Worm (Caenorhabditis elegans) whole organism, L4 larva: ENCODE data around the gene C25H3.7.
A peak's percentile ranks its signal among the peaks of the same experiment; 100 is the strongest.

Experiments
- F44E2.7 ChIP-seq: fragments of 200-800 bp; sonication (Bioruptor generic); IDR thresholded peaks from 2 replicates; pipeline ENCODE4 v2.1.2; 2022; ENCODE audit warnings: missing genetic modification characterization, missing compliant biosample characterization
- Y75B8A.6 ChIP-seq: fragments of 200-800 bp; sonication (Bioruptor generic); IDR thresholded peaks from 2 replicates; pipeline ENCODE4 v1.3.6; 2022; ENCODE audit warnings: missing genetic modification reagents, missing genetic modification characterization, missing compliant biosample characterization
- ZK546.5 ChIP-seq, 2 experiments: sonication (generic microtip); optimal IDR thresholded peaks; 2 replicates each; lab custom pipeline; 2017; ENCODE audit warnings: missing biosample characterization in 2 of 2, missing genetic modification characterization in 2 of 2
- aha-1 ChIP-seq: fragments of 150-350 bp; peaks from one replicate; lab custom pipeline; 2014; ENCODE audit warnings: missing biosample characterization, missing genetic modification characterization
- ceh-20 ChIP-seq: fragments of 200-800 bp; sonication (Bioruptor generic); IDR thresholded peaks from 2 replicates; pipeline ENCODE4 v1.3.6; 2022; ENCODE audit warnings: missing genetic modification reagents, missing genetic modification characterization, missing compliant biosample characterization
- ceh-32 ChIP-seq: sonication (generic microtip); optimal IDR thresholded peaks from 2 replicates; lab custom pipeline; 2016; ENCODE audit warnings: mild to moderate bottlenecking, missing genetic modification characterization, missing compliant biosample characterization; ENCODE audit not compliant: poor library complexity
- dmd-6 ChIP-seq: fragments of 200-800 bp; sonication (Bioruptor generic); IDR thresholded peaks from 2 replicates; pipeline ENCODE4 v1.3.6; 2022; ENCODE audit warnings: missing genetic modification reagents, missing genetic modification characterization, missing compliant biosample characterization
- dpl-1 ChIP-seq: fragments of 150-350 bp; optimal IDR thresholded peaks from 2 replicates; lab custom pipeline; 2014; ENCODE audit warnings: missing biosample characterization, missing genetic modification reagents, missing genetic modification characterization
- fkh-10 ChIP-seq: fragments of 150-350 bp; optimal IDR thresholded peaks from 2 replicates; lab custom pipeline; 2014; ENCODE audit warnings: missing biosample characterization, missing genetic modification reagents, missing genetic modification characterization
- fos-1 ChIP-seq: fragments of 150-350 bp; optimal IDR thresholded peaks from 2 replicates; lab custom pipeline; 2014; ENCODE audit warnings: missing biosample characterization, missing genetic modification characterization
- hif-1 ChIP-seq, 2 experiments: sonication (generic microtip); optimal IDR thresholded peaks; 2 replicates each; lab custom pipeline; 2016 to 2017; ENCODE audit warnings: missing compliant biosample characterization in 2 of 2, missing genetic modification characterization in 2 of 2, missing genetic modification reagents in 2 of 2, missing genotype in 2 of 2, mild to moderate bottlenecking in 1 of 2
- hlh-30 ChIP-seq: sonication (generic microtip); optimal IDR thresholded peaks from 2 replicates; lab custom pipeline; 2017; ENCODE audit warnings: antibody characterized with exemption, mild to moderate bottlenecking, missing genetic modification characterization, missing compliant biosample characterization; ENCODE audit not compliant: insufficient read depth
- hmg-1.1 ChIP-seq: fragments of 200-800 bp; sonication (Bioruptor generic); IDR thresholded peaks from 2 replicates; pipeline ENCODE4 v1.3.6; 2022; ENCODE audit warnings: missing genetic modification reagents, missing genetic modification characterization, missing compliant biosample characterization
- jun-1 ChIP-seq: fragments of 150-350 bp; optimal IDR thresholded peaks from 2 replicates; lab custom pipeline; 2014; ENCODE audit warnings: missing biosample characterization, missing genetic modification reagents, missing genetic modification characterization
- lin-38 ChIP-seq: fragments of 200-800 bp; sonication (Bioruptor generic); IDR thresholded peaks from 2 replicates; pipeline ENCODE4 v1.3.6; 2022; ENCODE audit warnings: missing genetic modification reagents, missing genetic modification characterization, missing compliant biosample characterization
- lin-39 ChIP-seq: fragments of 150-350 bp; optimal IDR thresholded peaks from 2 replicates; lab custom pipeline; 2014; ENCODE audit warnings: missing biosample characterization, missing genetic modification reagents, missing genetic modification characterization
- lir-3 ChIP-seq: sonication (generic microtip); optimal IDR thresholded peaks from 2 replicates; lab custom pipeline; 2016; ENCODE audit warnings: mild to moderate bottlenecking, missing genetic modification characterization, missing compliant biosample characterization
- lsy-2 ChIP-seq, 2 experiments: fragments of 150-350 bp in 1 of 2; sonication (generic microtip) in 1 of 2; optimal IDR thresholded peaks; 2 replicates each; lab custom pipeline; 2014 to 2017; ENCODE audit warnings: missing biosample characterization in 2 of 2, missing genetic modification characterization in 2 of 2
- mdl-1 ChIP-seq, 2 experiments: fragments of 150-350 bp in 1 of 2; sonication (generic microtip) in 1 of 2; optimal IDR thresholded peaks; 2 replicates each; lab custom pipeline; 2014 to 2017; ENCODE audit warnings: missing biosample characterization in 2 of 2, missing genetic modification characterization in 2 of 2
- mes-2 ChIP-seq: sonication (generic microtip); optimal IDR thresholded peaks from 2 replicates; lab custom pipeline; 2016; ENCODE audit warnings: missing genotype, mild to moderate bottlenecking, missing genetic modification characterization, missing compliant biosample characterization; ENCODE audit not compliant: poor library complexity, severe bottlenecking
- nhr-10 ChIP-seq: fragments of 150-350 bp; optimal IDR thresholded peaks from 2 replicates; lab custom pipeline; 2014; ENCODE audit warnings: missing biosample characterization, missing genetic modification characterization
- nhr-28 ChIP-seq: fragments of 150-350 bp; optimal IDR thresholded peaks from 2 replicates; lab custom pipeline; 2014; ENCODE audit warnings: missing biosample characterization, missing genetic modification characterization
- nhr-6 ChIP-seq: fragments of 150-350 bp; optimal IDR thresholded peaks from 2 replicates; lab custom pipeline; 2014; ENCODE audit warnings: missing biosample characterization, missing genetic modification characterization
- nhr-76 ChIP-seq: fragments of 150-350 bp; optimal IDR thresholded peaks from 2 replicates; lab custom pipeline; 2014; ENCODE audit warnings: missing biosample characterization, missing genetic modification characterization
- nhr-77 ChIP-seq: fragments of 150-350 bp; optimal IDR thresholded peaks from 2 replicates; lab custom pipeline; 2014; ENCODE audit warnings: missing biosample characterization, missing genetic modification characterization
- pqm-1 ChIP-seq: sonication (generic microtip); optimal IDR thresholded peaks from 2 replicates; lab custom pipeline; 2017; ENCODE audit warnings: missing biosample characterization, missing genetic modification characterization
- rbr-2 ChIP-seq: sonication (generic microtip); optimal IDR thresholded peaks from 2 replicates; lab custom pipeline; 2016; ENCODE audit warnings: missing genotype, missing genetic modification characterization, missing compliant biosample characterization
- saeg-2 ChIP-seq: fragments of 200-800 bp; sonication (Bioruptor generic); IDR thresholded peaks from 2 replicates; pipeline ENCODE4 v1.3.6; 2022; ENCODE audit warnings: missing genetic modification reagents, missing genetic modification characterization, missing compliant biosample characterization
- set-16 ChIP-seq: fragments of 200-800 bp; sonication (Bioruptor generic); IDR thresholded peaks from 2 replicates; pipeline ENCODE4 v1.3.6; 2022; ENCODE audit warnings: missing genetic modification reagents, missing genetic modification characterization, missing compliant biosample characterization
- vab-7 ChIP-seq: fragments of 200-800 bp; sonication (Bioruptor generic); IDR thresholded peaks from 2 replicates; pipeline ENCODE4 v1.3.6; 2022; ENCODE audit warnings: missing genetic modification reagents, missing genetic modification characterization, missing compliant biosample characterization

Gene C25H3.7

DNA sequence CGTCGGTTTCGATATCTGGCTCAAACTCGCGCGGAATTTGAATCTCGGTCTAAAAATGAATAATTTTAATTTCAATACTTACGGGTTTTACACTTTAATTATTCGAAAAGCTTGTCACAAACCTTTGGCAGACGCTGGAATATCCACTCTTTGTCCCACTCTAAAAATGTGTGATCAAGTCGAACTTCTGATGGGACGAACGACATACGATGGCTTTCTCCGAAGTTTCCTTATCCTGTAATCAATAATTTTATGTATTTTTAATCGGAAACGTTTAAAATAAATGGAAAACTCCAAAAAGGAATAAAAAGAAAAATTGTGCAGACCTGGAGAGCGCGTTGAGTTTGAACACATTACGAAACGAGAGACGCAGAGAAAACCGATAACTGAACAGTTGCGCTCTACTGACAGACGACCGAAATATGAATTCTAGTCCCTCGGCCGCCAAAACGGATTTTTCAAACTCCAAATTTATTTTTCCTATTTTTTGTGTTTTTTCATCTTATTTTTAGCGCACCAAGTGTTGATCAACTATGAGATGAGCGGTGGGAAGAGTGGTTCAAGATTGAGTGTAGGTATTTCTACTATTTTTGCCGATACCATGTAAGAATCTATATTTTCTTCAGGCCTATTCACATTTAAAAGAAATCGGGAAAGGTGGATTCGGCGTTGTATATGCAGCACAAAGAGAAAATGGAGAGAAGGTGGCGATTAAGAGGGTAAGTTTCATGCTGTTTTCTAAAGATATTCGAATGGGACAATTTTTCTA is 19.3 kb downstream of the C25H3.7 start, which contains the start of the genes sam-4, F59E12.17 and zyg-1 (continued):
- no peak for TF ChIP-seq lir-3 (tag; lab: Kevin White, UChicago)
- peak; percentile 74 for TF ChIP-seq dpl-1
- no peak for TF ChIP-seq dmd-6 (GFP tag; lab: Robert Waterston, UW)
- peak in 1 of 2 experiments; percentile 70 for TF ChIP-seq hif-1 (tag; optimal IDR thresholded peaks at IDR 0.05; lab: Kevin White, UChicago)
- peak; percentile 53 for TF ChIP-seq hmg-1.1 (GFP tag; lab: Robert Waterston, UW)
- peak; percentile 29 for TF ChIP-seq nhr-77 (tag; lab: Kevin White, UChicago)
- TF ChIP-seq fkh-10 (GFP tag; lab: Kevin White, UChicago) = peak; percentile 13
- TF ChIP-seq nhr-6 = peak; percentile 77
- TF ChIP-seq mes-2 (tag; lab: Kevin White, UChicago) = peak; percentile 94
- TF ChIP-seq vab-7 = no peak
- no peak for TF ChIP-seq Y75B8A.6 (GFP tag; lab: Robert Waterston, UW)
- peak in 1 of 2 experiments; percentile 81 for TF ChIP-seq lsy-2 (tag; optimal IDR thresholded peaks at IDR 0.05; lab: Kevin White, UChicago)

DNA sequence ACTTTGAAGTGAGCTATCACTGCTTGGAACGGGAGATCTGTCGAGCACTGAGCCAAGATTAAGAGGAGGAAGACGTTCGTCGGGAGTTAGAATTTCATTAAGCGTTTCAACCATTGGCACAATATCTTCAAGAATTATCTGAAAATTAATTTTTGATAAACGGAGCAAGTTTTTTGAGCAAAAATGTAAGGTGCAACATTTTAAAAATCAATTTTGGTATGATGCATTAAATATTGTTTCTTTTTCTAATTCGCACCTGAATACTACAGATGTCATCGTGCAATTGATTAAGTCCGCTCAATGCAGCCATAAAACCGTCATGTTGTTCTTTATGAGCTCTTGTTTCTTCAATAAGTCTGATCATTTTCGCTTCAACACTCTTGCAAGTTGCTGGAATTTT is 20.5 kb downstream of the C25H3.7 start, which contains the start of gene ddl-1:
Gene ddl-1 (minus strand): TSS at position 101 of the 400 bp plus-strand sequence.
- TF ChIP-seq nhr-10 (tag; lab: Kevin White, UChicago) (no peak), nhr-6 (no peak), lin-38 (no peak), nhr-76 (tag; lab: Kevin White, UChicago) (no peak), pqm-1 (tag; lab: Kevin White, UChicago) (no peak), fos-1 (tag; lab: Kevin White, UChicago) (no peak)
- TF ChIP-seq, all 104 proteins: peak for 0

ce11 chrII:5646942-5647341 is 21.8 kb downstream of the C25H3.7 start, which contains the start of gene F59E12.9:
Gene F59E12.9 (minus strand): TSS chrII:5647042.
- TF ChIP-seq rbr-2 (tag; lab: Kevin White, UChicago) = no peak

DNA sequence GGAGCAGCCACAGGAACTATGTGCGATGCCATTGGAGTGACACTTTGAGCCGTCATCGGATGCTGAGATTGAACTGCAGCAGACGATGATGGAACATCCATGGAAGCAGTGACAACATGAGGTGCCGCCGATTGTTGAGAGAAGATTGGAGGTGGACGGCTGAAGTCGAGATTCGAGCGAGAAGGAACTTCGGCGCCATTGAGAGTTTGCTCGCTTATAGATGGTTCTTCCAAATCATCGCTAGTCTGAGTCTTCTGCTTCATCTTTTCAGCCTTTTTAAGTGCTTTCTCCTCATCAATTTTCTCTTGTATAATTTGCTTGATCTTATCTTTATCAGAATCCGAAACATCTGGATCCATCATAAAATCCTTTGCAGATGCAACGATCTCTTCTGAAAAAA is 26.6 kb downstream of the C25H3.7 start:
- TF ChIP-seq ceh-20 (GFP tag; lab: Robert Waterston, UW) (no peak), set-16 (GFP tag; lab: Robert Waterston, UW) (0 out of 2 replicates have a peak, but pooled peaks have one; percentile 16), saeg-2 (GFP tag; lab: Robert Waterston, UW) (no peak), ceh-32 (tag; lab: Kevin White, UChicago) (no peak), mdl-1 (tag; optimal IDR thresholded peaks at IDR 0.05; lab: Kevin White, UChicago) (no peak), dpl-1 (no peak), aha-1 (tag; lab: Kevin White, UChicago) (peak; percentile 95), F44E2.7 (GFP tag; lab: Robert Waterston, UW) (no peak), lin-39 (tag; lab: Kevin White, UChicago) (no peak), lir-3 (tag; lab: Kevin White, UChicago) (no peak), hlh-30 (tag; lab: Kevin White, UChicago) (no peak)

DNA sequence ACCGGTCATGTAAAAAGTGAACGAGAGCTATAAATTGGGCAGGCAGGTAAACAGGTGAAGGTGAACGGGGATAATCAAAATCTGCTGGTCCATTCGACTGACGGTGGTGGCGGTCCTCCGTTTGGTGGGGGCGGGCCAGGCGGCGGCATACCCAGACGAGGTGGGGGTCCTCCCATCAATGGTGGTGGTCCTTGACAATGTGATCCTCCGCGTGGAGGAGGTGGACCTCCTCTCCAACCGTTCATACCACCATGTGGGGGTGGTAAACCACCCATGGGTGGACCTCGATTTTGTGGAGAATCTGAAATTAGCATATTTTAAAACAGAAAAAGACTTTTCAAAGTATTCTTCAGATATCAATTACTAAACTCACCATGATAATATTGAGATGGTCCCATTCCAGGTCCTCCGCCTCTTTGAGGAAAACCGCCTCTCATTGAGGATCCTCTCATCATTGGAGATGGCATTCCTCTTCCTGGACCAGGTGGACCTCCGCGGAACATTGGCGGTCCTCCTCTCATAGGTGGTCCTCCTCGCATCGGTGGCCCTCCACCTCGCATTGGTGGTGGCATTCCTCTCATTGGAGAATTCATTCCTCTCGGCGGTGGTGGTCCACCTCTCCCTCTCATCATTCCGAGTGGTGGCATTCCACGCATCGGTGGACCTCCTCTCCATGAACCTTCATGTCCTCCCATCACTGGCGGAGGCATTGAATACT is 28.2 kb downstream of the C25H3.7 start:
- TF ChIP-seq saeg-2 (GFP tag; lab: Robert Waterston, UW) (no peak), jun-1 (no peak), set-16 (GFP tag; lab: Robert Waterston, UW) (peak; percentile 69; the same call in 1 of the 2 replicates), nhr-28 (tag; lab: Kevin White, UChicago) (no peak), ZK546.5 (tag; optimal IDR thresholded peaks at IDR 0.05; lab: Kevin White, UChicago) (no peak)
